Fruit fly (Drosophila melanogaster): ENCODE results near the gene CG43322.

The CG43322 gene

dm6 chr2L:6968013-6968517 is 45.1 kb upstream of the CG43322 start (continued):
- TF ChIP-seq CG16779 (tag; optimal IDR thresholded peaks at IDR 0.05) (no peak), CG8632 (GFP tag; optimal IDR thresholded peaks at IDR 0.05) (peak; percentile 35), CG1621 (tag; optimal IDR thresholded peaks at IDR 0.05) (peak; percentile 30), OdsH (GFP tag; optimal IDR thresholded peaks at IDR 0.05) (no peak), eg (GFP tag; IDR thresholded peaks at IDR 0.05) (peak; percentile 56; the same call in 2 of the 3 replicates), CG31627 (GFP tag; optimal IDR thresholded peaks at IDR 0.05) (peak; percentile 53), svp (GFP tag) (peak; percentile 83), CG10631 (GFP tag; optimal IDR thresholded peaks at IDR 0.05) (peak; percentile 29), acj6 (GFP tag; optimal IDR thresholded peaks at IDR 0.05) (peak; percentile 43), CG34406 (GFP tag; optimal IDR thresholded peaks at IDR 0.05) (peak; percentile 10)

DNA sequence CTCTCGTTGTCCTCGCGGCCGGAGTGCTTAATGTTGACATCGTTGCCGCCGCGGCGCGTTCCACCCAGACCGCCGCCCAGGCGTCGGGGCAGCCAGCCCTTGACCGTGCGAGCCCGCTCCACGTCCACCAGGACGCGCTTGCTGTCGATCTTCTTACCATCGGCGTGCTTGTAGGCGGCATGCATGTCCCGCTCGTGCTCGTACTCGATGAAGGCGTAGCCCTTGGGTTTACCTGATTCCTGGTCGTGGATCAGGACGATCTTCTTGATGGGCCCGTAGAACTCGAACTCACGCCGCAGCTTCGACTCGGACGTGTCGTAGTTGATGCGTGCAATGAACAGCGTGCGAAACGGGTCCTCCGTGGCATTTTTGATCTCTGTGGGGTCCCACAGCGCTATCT is 42.4 kb upstream of the CG43322 start:
- no peak for TF ChIP-seq Smox (GFP tag; optimal IDR thresholded peaks at IDR 0.05)

- TF ChIP-seq CG9139 (GFP tag; optimal IDR thresholded peaks at IDR 0.05) (no peak), CG11902 (GFP tag; optimal IDR thresholded peaks at IDR 0.05) (no peak), achi (GFP tag; optimal IDR thresholded peaks at IDR 0.05) (no peak), CG3032 (tag; optimal IDR thresholded peaks at IDR 0.05) (no peak), pdm3 (GFP tag; optimal IDR thresholded peaks at IDR 0.05) (no peak), CG10631 (GFP tag; optimal IDR thresholded peaks at IDR 0.05) (no peak), dac (GFP tag; optimal IDR thresholded peaks at IDR 0.05) (no peak), CG4318 (GFP tag; optimal IDR thresholded peaks at IDR 0.05) (no peak), CG11762 (GFP tag; optimal IDR thresholded peaks at IDR 0.05; ENCODE audit: insufficient read depth) (no peak), topi (GFP tag; optimal IDR thresholded peaks at IDR 0.05) (no peak), net (GFP tag; optimal IDR thresholded peaks at IDR 0.05) (no peak), Gug (GFP tag; IDR thresholded peaks at IDR 0.05) (no peak), Hr4 (GFP tag; optimal IDR thresholded peaks at IDR 0.05) (no peak)
Measured at dm6 chr2L:6971597-6972036, 41.6 kb upstream of the CG43322 start, which contains the start of gene snRNP-U1-70K. snRNP-U1-70K (minus strand) TSS chr2L:6971737.

DNA sequence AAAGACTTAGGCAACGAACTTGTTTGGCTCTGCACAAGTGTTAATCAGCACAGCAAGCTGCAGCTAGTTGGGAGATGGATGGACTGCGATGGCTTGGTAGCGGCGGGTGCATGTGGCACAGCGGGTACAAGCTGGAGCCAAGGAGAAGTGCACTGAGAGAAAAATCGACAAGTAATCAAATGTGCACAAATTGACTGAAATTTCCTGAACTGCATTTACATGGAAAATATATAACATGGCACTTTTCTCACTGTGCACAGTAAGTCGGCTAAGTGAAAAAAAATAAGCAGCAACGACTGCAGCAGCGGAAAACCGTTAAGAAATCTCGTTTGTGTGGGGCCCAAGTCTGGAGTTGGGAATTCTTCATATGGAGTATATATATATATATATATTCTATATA is 22.1 kb upstream of the CG43322 start:
- TF ChIP-seq svp (GFP tag) (peak; percentile 55), CG6808 (GFP tag; optimal IDR thresholded peaks at IDR 0.05) (peak; percentile 65), CG34406 (GFP tag; optimal IDR thresholded peaks at IDR 0.05) (peak; percentile 36), Lpt (GFP tag; optimal IDR thresholded peaks at IDR 0.05) (peak; percentile 63), OdsH (GFP tag; optimal IDR thresholded peaks at IDR 0.05) (peak; percentile 66), cyc (GFP tag; optimal IDR thresholded peaks at IDR 0.05) (peak; percentile 27), CG6163 (GFP tag; IDR thresholded peaks at IDR 0.05) (peak; percentile 88), CG9139 (GFP tag; optimal IDR thresholded peaks at IDR 0.05) (peak; percentile 45), pdm3 (GFP tag; optimal IDR thresholded peaks at IDR 0.05) (peak; percentile 65), CG3919 (GFP tag; optimal IDR thresholded peaks at IDR 0.05) (peak; percentile 79), vri (GFP tag; optimal IDR thresholded peaks at IDR 0.05) (no peak), Blimp-1 (GFP tag; optimal IDR thresholded peaks at IDR 0.05) (no peak), net (GFP tag; optimal IDR thresholded peaks at IDR 0.05) (peak; percentile 77), CG15336 (GFP tag; IDR thresholded peaks at IDR 0.05) (peak; percentile 78), CG11294 (GFP tag; IDR thresholded peaks at IDR 0.05) (peak; percentile 37; the same call in 1 of the 2 replicates), dac (GFP tag; optimal IDR thresholded peaks at IDR 0.05) (peak; percentile 39), Hr38 (GFP tag; optimal IDR thresholded peaks at IDR 0.05) (no peak), CG10631 (GFP tag; optimal IDR thresholded peaks at IDR 0.05) (peak; percentile 35), acj6 (GFP tag; optimal IDR thresholded peaks at IDR 0.05) (peak; percentile 62), Ets21C (GFP tag; optimal IDR thresholded peaks at IDR 0.05) (no peak), Smox (GFP tag; optimal IDR thresholded peaks at IDR 0.05) (peak; percentile 12), Gug (GFP tag; IDR thresholded peaks at IDR 0.05) (peak; percentile 63), Met (GFP tag; optimal IDR thresholded peaks at IDR 0.05) (no peak), CG7368 (GFP tag; optimal IDR thresholded peaks at IDR 0.05) (peak; percentile 50), CG6276 (GFP tag; optimal IDR thresholded peaks at IDR 0.05) (peak; percentile 67), CG4318 (GFP tag; optimal IDR thresholded peaks at IDR 0.05) (peak; percentile 44), CG3032 (tag; optimal IDR thresholded peaks at IDR 0.05) (peak; percentile 65), Eip78C (GFP tag) (peak; percentile 91), CG11902 (GFP tag; optimal IDR thresholded peaks at IDR 0.05) (peak; percentile 48), Eip93F (GFP tag; optimal IDR thresholded peaks at IDR 0.05) (no peak), CG8632 (GFP tag; optimal IDR thresholded peaks at IDR 0.05) (peak; percentile 33), fd85E (GFP tag; optimal IDR thresholded peaks at IDR 0.05) (no peak), lz (GFP tag; optimal IDR thresholded peaks at IDR 0.05) (no peak), CG8119 (GFP tag; IDR thresholded peaks at IDR 0.05) (peak; percentile 75), CG1621 (tag; optimal IDR thresholded peaks at IDR 0.05) (peak; percentile 66), CG11762 (GFP tag; optimal IDR thresholded peaks at IDR 0.05; ENCODE audit: insufficient read depth) (peak; percentile 46), CG6792 (GFP tag; optimal IDR thresholded peaks at IDR 0.05) (peak; percentile 66), Hr4 (GFP tag; optimal IDR thresholded peaks at IDR 0.05) (peak; percentile 76)

Measured in whole organism, prepupa.